Fruit fly (Drosophila melanogaster) whole organism, prepupa: ENCODE measurements around the gene eIF3g1.

Experiments
- Blimp-1 ChIP-seq: fragments of 200-800 bp; sonication (Bioruptor generic); optimal IDR thresholded peaks from 3 replicates; lab custom pipeline; 2017; ENCODE audit warnings: missing biosample characterization, missing genetic modification characterization, mild to moderate bottlenecking, moderate library complexity, missing genetic modification reagents
- CG10631 ChIP-seq: fragments of 200-800 bp; sonication (Bioruptor generic); optimal IDR thresholded peaks from 2 replicates; lab custom pipeline; 2016; ENCODE audit warnings: missing biosample characterization, missing genetic modification characterization
- CG10669 ChIP-seq: fragments of 200-800 bp; sonication (Bioruptor generic); optimal IDR thresholded peaks from 3 replicates; lab custom pipeline; 2018; ENCODE audit warnings: missing biosample characterization, mild to moderate bottlenecking, missing genetic modification characterization, moderate library complexity
- CG11762 ChIP-seq: fragments of 200-800 bp; sonication (Bioruptor generic); optimal IDR thresholded peaks from 3 replicates; lab custom pipeline; 2016; ENCODE audit warnings: missing biosample characterization, missing genetic modification characterization; ENCODE audit not compliant: insufficient read depth
- CG15336 ChIP-seq: fragments of 200-800 bp; sonication (Bioruptor generic); IDR thresholded peaks from 2 replicates; pipeline ENCODE4 v1.3.6; 2022; ENCODE audit warnings: missing biosample characterization, missing genetic modification characterization
- CG1621 ChIP-seq: fragments of 200-800 bp; sonication (Bioruptor generic); optimal IDR thresholded peaks from 3 replicates; lab custom pipeline; 2018; ENCODE audit warnings: missing biosample characterization, mild to moderate bottlenecking, missing genetic modification characterization
- CG16779 ChIP-seq: fragments of 200-800 bp; sonication (Bioruptor generic); optimal IDR thresholded peaks from 3 replicates; lab custom pipeline; 2017; ENCODE audit warnings: missing biosample characterization, mild to moderate bottlenecking, missing genetic modification characterization
- CG3032 ChIP-seq: fragments of 200-800 bp; optimal IDR thresholded peaks from 2 replicates; lab custom pipeline; 2019; ENCODE audit warnings: missing biosample characterization, mild to moderate bottlenecking, missing genetic modification characterization, moderate library complexity
- CG31627 ChIP-seq: fragments of 200-800 bp; sonication (Bioruptor generic); optimal IDR thresholded peaks from 3 replicates; lab custom pipeline; 2016; ENCODE audit warnings: missing biosample characterization, missing genetic modification characterization
- CG34406 ChIP-seq: fragments of 200-800 bp; sonication (Bioruptor generic); optimal IDR thresholded peaks from 3 replicates; lab custom pipeline; 2016; ENCODE audit warnings: missing biosample characterization, missing genetic modification characterization
- CG3919 ChIP-seq: fragments of 200-800 bp; sonication (Bioruptor generic); optimal IDR thresholded peaks from 3 replicates; lab custom pipeline; 2016; ENCODE audit warnings: missing biosample characterization, missing genetic modification characterization
- CG4318 ChIP-seq: fragments of 200-800 bp; sonication (Bioruptor generic); optimal IDR thresholded peaks from 3 replicates; lab custom pipeline; 2017; ENCODE audit warnings: missing biosample characterization, mild to moderate bottlenecking, missing genetic modification characterization
- CG6163 ChIP-seq: fragments of 200-800 bp; sonication (Bioruptor generic); IDR thresholded peaks from 3 replicates; pipeline ENCODE4 v1.3.6; 2022; ENCODE audit warnings: missing biosample characterization, missing genetic modification characterization
- CG6276 ChIP-seq: fragments of 200-800 bp; sonication (Bioruptor generic); optimal IDR thresholded peaks from 2 replicates; lab custom pipeline; 2017; ENCODE audit warnings: missing biosample characterization, mild to moderate bottlenecking, missing genetic modification characterization
- CG6792 ChIP-seq: fragments of 200-800 bp; sonication (Bioruptor generic); optimal IDR thresholded peaks from 3 replicates; lab custom pipeline; 2016; ENCODE audit warnings: missing biosample characterization, missing genetic modification characterization
- CG6808 ChIP-seq: fragments of 200-800 bp; sonication (Bioruptor generic); optimal IDR thresholded peaks from 3 replicates; lab custom pipeline; 2017; ENCODE audit warnings: missing biosample characterization, missing genetic modification characterization, mild to moderate bottlenecking, moderate library complexity, missing genetic modification reagents
- CG6854 ChIP-seq: fragments of 200-800 bp; sonication (Bioruptor generic); optimal IDR thresholded peaks from 2 replicates; lab custom pipeline; 2017; ENCODE audit warnings: missing biosample characterization, mild to moderate bottlenecking, missing genetic modification characterization
- CG7368 ChIP-seq: fragments of 200-800 bp; sonication (Bioruptor generic); optimal IDR thresholded peaks from 3 replicates; lab custom pipeline; 2016; ENCODE audit warnings: missing biosample characterization, missing genetic modification characterization
- CG8119 ChIP-seq: fragments of 200-800 bp; sonication (Bioruptor generic); IDR thresholded peaks from 3 replicates; pipeline ENCODE4 v1.3.6; 2022; ENCODE audit warnings: missing biosample characterization, missing genetic modification characterization
- CG8319 ChIP-seq: fragments of 200-800 bp; sonication (Bioruptor generic); optimal IDR thresholded peaks from 3 replicates; lab custom pipeline; 2016; ENCODE audit warnings: missing biosample characterization, missing genetic modification characterization
- CG8632 ChIP-seq: fragments of 200-800 bp; sonication (Bioruptor generic); optimal IDR thresholded peaks from 3 replicates; lab custom pipeline; 2016; ENCODE audit warnings: missing biosample characterization, missing genetic modification characterization
- CG9139 ChIP-seq: fragments of 200-800 bp; sonication (Bioruptor generic); optimal IDR thresholded peaks from 3 replicates; lab custom pipeline; 2017; ENCODE audit warnings: missing biosample characterization, mild to moderate bottlenecking, missing genetic modification characterization
- Eip75B ChIP-seq: fragments of 200-800 bp; sonication (Bioruptor generic); optimal IDR thresholded peaks from 3 replicates; lab custom pipeline; 2016; ENCODE audit warnings: missing biosample characterization, missing genetic modification characterization
- Eip93F ChIP-seq: fragments of 200-800 bp; sonication (Bioruptor generic); optimal IDR thresholded peaks from 2 replicates; lab custom pipeline; 2016; ENCODE audit warnings: missing biosample characterization, mild to moderate bottlenecking, missing genetic modification characterization
- Ets21C ChIP-seq: fragments of 200-800 bp; sonication (Bioruptor generic); optimal IDR thresholded peaks from 3 replicates; lab custom pipeline; 2016; ENCODE audit warnings: missing biosample characterization, missing genetic modification characterization
- Ets96B ChIP-seq: fragments of 200-800 bp; optimal IDR thresholded peaks from 2 replicates; lab custom pipeline; 2019; ENCODE audit warnings: missing biosample characterization, mild to moderate bottlenecking, missing genetic modification characterization, moderate library complexity
- Gug ChIP-seq: fragments of 200-800 bp; sonication (Bioruptor generic); IDR thresholded peaks from 2 replicates; pipeline ENCODE4 v1.3.6; 2022; ENCODE audit warnings: missing biosample characterization, missing genetic modification characterization
- Hr39 ChIP-seq: fragments of 200-800 bp; sonication (Bioruptor generic); optimal IDR thresholded peaks from 2 replicates; lab custom pipeline; 2016; ENCODE audit warnings: missing biosample characterization, missing genetic modification characterization
- Hr4 ChIP-seq: fragments of 200-800 bp; sonication (Bioruptor generic); optimal IDR thresholded peaks from 3 replicates; lab custom pipeline; 2016; ENCODE audit warnings: missing biosample characterization, missing genetic modification characterization
- Lpt ChIP-seq: fragments of 200-800 bp; sonication (Bioruptor generic); optimal IDR thresholded peaks from 3 replicates; lab custom pipeline; 2016; ENCODE audit warnings: missing biosample characterization, missing genetic modification characterization
- Met ChIP-seq: fragments of 200-800 bp; sonication (Bioruptor generic); optimal IDR thresholded peaks from 3 replicates; lab custom pipeline; 2016; ENCODE audit warnings: missing biosample characterization, missing genetic modification characterization
- OdsH ChIP-seq: fragments of 200-800 bp; sonication (Bioruptor generic); optimal IDR thresholded peaks from 3 replicates; lab custom pipeline; 2016; ENCODE audit warnings: missing biosample characterization, missing genetic modification characterization
- Smox ChIP-seq: fragments of 200-800 bp; sonication (Bioruptor generic); optimal IDR thresholded peaks from 3 replicates; lab custom pipeline; 2016; ENCODE audit warnings: missing biosample characterization, missing genetic modification characterization
- Sox102F ChIP-seq: fragments of 200-800 bp; sonication (Bioruptor generic); optimal IDR thresholded peaks from 2 replicates; lab custom pipeline; 2016; ENCODE audit warnings: missing biosample characterization, mild to moderate bottlenecking, missing genetic modification characterization
- Sox14 ChIP-seq: fragments of 200-800 bp; sonication (Bioruptor generic); optimal IDR thresholded peaks from 3 replicates; lab custom pipeline; 2016; ENCODE audit warnings: missing biosample characterization, missing genetic modification characterization
- Sox15 ChIP-seq: fragments of 200-800 bp; sonication (Bioruptor generic); optimal IDR thresholded peaks from 3 replicates; lab custom pipeline; 2016; ENCODE audit warnings: missing biosample characterization, missing genetic modification characterization
- acj6 ChIP-seq: fragments of 200-800 bp; sonication (Bioruptor generic); optimal IDR thresholded peaks from 3 replicates; lab custom pipeline; 2016; ENCODE audit warnings: missing biosample characterization, missing genetic modification characterization
- cyc ChIP-seq: fragments of 200-800 bp; sonication (Bioruptor generic); optimal IDR thresholded peaks from 3 replicates; lab custom pipeline; 2016; ENCODE audit warnings: missing biosample characterization, missing genetic modification characterization
- dac ChIP-seq: fragments of 200-800 bp; sonication (Bioruptor generic); optimal IDR thresholded peaks from 2 replicates; lab custom pipeline; 2017; ENCODE audit warnings: missing biosample characterization, mild to moderate bottlenecking, missing genetic modification characterization
- eg ChIP-seq: fragments of 200-800 bp; sonication (Bioruptor generic); IDR thresholded peaks from 3 replicates; pipeline ENCODE4 v1.3.6; 2022; ENCODE audit warnings: missing biosample characterization, missing genetic modification characterization
- fd59A ChIP-seq: fragments of 200-800 bp; sonication (Bioruptor generic); optimal IDR thresholded peaks from 2 replicates; lab custom pipeline; 2017; ENCODE audit warnings: missing biosample characterization, mild to moderate bottlenecking, missing genetic modification characterization, missing genetic modification reagents
- fd85E ChIP-seq: fragments of 200-800 bp; sonication (Bioruptor generic); optimal IDR thresholded peaks from 3 replicates; lab custom pipeline; 2016; ENCODE audit warnings: missing biosample characterization, missing genetic modification characterization
- fkh ChIP-seq: fragments of 200-800 bp; sonication (Bioruptor generic); optimal IDR thresholded peaks from 3 replicates; lab custom pipeline; 2017; ENCODE audit warnings: missing biosample characterization, mild to moderate bottlenecking, missing genetic modification characterization, moderate library complexity
- lz ChIP-seq: fragments of 200-800 bp; sonication (Bioruptor generic); optimal IDR thresholded peaks from 3 replicates; lab custom pipeline; 2016; ENCODE audit warnings: missing biosample characterization, missing genetic modification characterization
- net ChIP-seq: fragments of 200-800 bp; sonication (Bioruptor generic); optimal IDR thresholded peaks from 3 replicates; lab custom pipeline; 2016; ENCODE audit warnings: missing biosample characterization, missing genetic modification characterization
- pdm3 ChIP-seq: fragments of 200-800 bp; sonication (Bioruptor generic); optimal IDR thresholded peaks from 3 replicates; lab custom pipeline; 2016; ENCODE audit warnings: missing biosample characterization, missing genetic modification characterization
- salr ChIP-seq, 2 experiments: fragments of 200-800 bp; sonication (Bioruptor generic); optimal IDR thresholded peaks; 3 replicates each; lab custom pipeline; 2016 to 2018; ENCODE audit warnings: missing biosample characterization in 2 of 2, missing genetic modification characterization in 2 of 2, mild to moderate bottlenecking in 1 of 2
- spab ChIP-seq: fragments of 200-800 bp; sonication (Bioruptor generic); optimal IDR thresholded peaks from 2 replicates; lab custom pipeline; 2017; ENCODE audit warnings: missing biosample characterization, mild to moderate bottlenecking, missing genetic modification characterization, missing genetic modification reagents
- ss ChIP-seq, 2 experiments: fragments of 200-800 bp; sonication (Bioruptor generic); optimal IDR thresholded peaks; 2 replicates in 1 of 2; 3 replicates in 1 of 2; lab custom pipeline; 2017 to 2018; ENCODE audit warnings: mild to moderate bottlenecking in 2 of 2, missing biosample characterization in 2 of 2, missing genetic modification characterization in 2 of 2, moderate library complexity in 1 of 2
- svp ChIP-seq: fragments of 200-800 bp; sonication (Bioruptor generic); peaks from one replicate; lab custom pipeline; 2016; ENCODE audit warnings: missing biosample characterization, missing genetic modification characterization
- vri ChIP-seq: fragments of 200-800 bp; sonication (Bioruptor generic); optimal IDR thresholded peaks from 3 replicates; lab custom pipeline; 2016; ENCODE audit warnings: missing biosample characterization, mild to moderate bottlenecking, missing genetic modification characterization

eIF3g1 gene

dm6 chrX:2647950-2648613, 37.9 kb upstream of the eIF3g1 start:
- peak; percentile 11 for TF ChIP-seq CG16779
- TF ChIP-seq CG6854 (GFP tag; lab: Kevin White, UChicago) = peak; percentile 0
- peak; percentile 16 for TF ChIP-seq CG6792 (GFP tag; lab: Kevin White, UChicago)
- no peak for TF ChIP-seq CG11762
- peak; percentile 57 for TF ChIP-seq Smox (GFP tag; lab: Kevin White, UChicago)
- TF ChIP-seq CG3919 (GFP tag; lab: Kevin White, UChicago) = peak; percentile 46
- TF ChIP-seq fd85E (GFP tag; lab: Kevin White, UChicago) = no peak
- peak; percentile 83 for TF ChIP-seq CG15336 (GFP tag; lab: Robert Waterston, UW)
- no peak for TF ChIP-seq net (GFP tag; lab: Kevin White, UChicago)
- TF ChIP-seq salr (GFP tag; optimal IDR thresholded peaks at IDR 0.05; lab: Kevin White, UChicago) = peak in 1 of 2 experiments; percentile 12
- no peak for TF ChIP-seq CG4318 (GFP tag; lab: Kevin White, UChicago)
- TF ChIP-seq CG8119 = peak; percentile 54
- TF ChIP-seq CG9139 (GFP tag; lab: Kevin White, UChicago) = no peak
- TF ChIP-seq CG6808 (GFP tag; lab: Kevin White, UChicago) = peak; percentile 16
- TF ChIP-seq CG31627 (GFP tag; lab: Kevin White, UChicago) = peak; percentile 72
- peak; percentile 34 for TF ChIP-seq CG8319 (GFP tag; lab: Kevin White, UChicago)
- peak; percentile 44 for TF ChIP-seq CG1621 (tag; lab: Kevin White, UChicago)
- peak; percentile 27 for TF ChIP-seq Ets96B (tag; lab: Kevin White, UChicago)
- TF ChIP-seq lz (GFP tag; lab: Kevin White, UChicago) = peak; percentile 66
- TF ChIP-seq dac (GFP tag; lab: Kevin White, UChicago) = peak; percentile 66
- peak; percentile 21 for TF ChIP-seq CG10631
- peak; percentile 34 for TF ChIP-seq eg
- peak; percentile 49 for TF ChIP-seq Sox102F (GFP tag; lab: Kevin White, UChicago)
- peak; percentile 43 for TF ChIP-seq CG10669 (GFP tag; lab: Kevin White, UChicago)
- TF ChIP-seq Sox15 (GFP tag; lab: Kevin White, UChicago) = peak; percentile 45
- TF ChIP-seq Eip75B (GFP tag; lab: Kevin White, UChicago) = peak; percentile 26
- peak; percentile 14 for TF ChIP-seq Lpt
- peak; percentile 52 for TF ChIP-seq CG7368 (GFP tag; lab: Kevin White, UChicago)
- TF ChIP-seq spab (GFP tag; lab: Kevin White, UChicago) = no peak
- peak; percentile 50 for TF ChIP-seq CG3032 (tag; lab: Kevin White, UChicago)
- TF ChIP-seq Hr39 (GFP tag; lab: Kevin White, UChicago) = peak; percentile 81
- TF ChIP-seq acj6 (GFP tag; lab: Kevin White, UChicago) = peak; percentile 60
- peak; percentile 60 for TF ChIP-seq OdsH
- peak; percentile 61 for TF ChIP-seq svp (GFP tag; lab: Kevin White, UChicago)
- TF ChIP-seq CG6276 (GFP tag; lab: Kevin White, UChicago) = peak; percentile 58
- peak; percentile 57 for TF ChIP-seq pdm3 (GFP tag; lab: Kevin White, UChicago)
- TF ChIP-seq vri (GFP tag; lab: Kevin White, UChicago) = peak; percentile 60
- peak; percentile 15 for TF ChIP-seq CG6163
- TF ChIP-seq fkh = no peak
- TF ChIP-seq Ets21C (GFP tag; lab: Kevin White, UChicago) = peak; percentile 64
- TF ChIP-seq Met (GFP tag; lab: Kevin White, UChicago) = peak; percentile 71
- peak; percentile 62 for TF ChIP-seq cyc
- TF ChIP-seq Gug (GFP tag; lab: Robert Waterston, UW) = peak; percentile 73
- TF ChIP-seq CG8632 = peak; percentile 37
- peak; percentile 30 for TF ChIP-seq fd59A (GFP tag; lab: Kevin White, UChicago)
- TF ChIP-seq CG34406 (GFP tag; lab: Kevin White, UChicago) = peak; percentile 18
- TF ChIP-seq Hr4 (GFP tag; lab: Kevin White, UChicago) = peak; percentile 48
- TF ChIP-seq Eip93F = peak; percentile 66
- peak; percentile 50 for TF ChIP-seq Sox14 (GFP tag; lab: Kevin White, UChicago)
- peak; percentile 19 to 57 for TF ChIP-seq ss (GFP tag; optimal IDR thresholded peaks at IDR 0.05; lab: Kevin White, UChicago)
- peak; percentile 24 for TF ChIP-seq Blimp-1 (GFP tag; lab: Kevin White, UChicago)
